Worm (Caenorhabditis elegans) whole organism, L4 larva: ENCODE results near the gene F01G10.5.
A peak's percentile ranks its signal among the peaks of the same experiment; 100 is the strongest.

ENCODE experiments used
- F10B5.3 ChIP-seq: sonication (generic microtip); optimal IDR thresholded peaks from 2 replicates; lab custom pipeline; 2016; ENCODE audit warnings: mild to moderate bottlenecking, missing genetic modification characterization, missing compliant biosample characterization
- F37D6.2 ChIP-seq: sonication (generic microtip); optimal IDR thresholded peaks from 2 replicates; lab custom pipeline; 2016; ENCODE audit warnings: mild to moderate bottlenecking, missing genetic modification characterization, missing compliant biosample characterization
- Y105C5A.15 ChIP-seq: fragments of 200-800 bp; sonication (Bioruptor generic); IDR thresholded peaks from 2 replicates; pipeline ENCODE4 v1.3.6; 2022; ENCODE audit warnings: missing genetic modification characterization, missing compliant biosample characterization
- Y75B8A.6 ChIP-seq: fragments of 200-800 bp; sonication (Bioruptor generic); IDR thresholded peaks from 2 replicates; pipeline ENCODE4 v1.3.6; 2022; ENCODE audit warnings: missing genetic modification reagents, missing genetic modification characterization, missing compliant biosample characterization
- aly-2 ChIP-seq: sonication (generic microtip); optimal IDR thresholded peaks from 2 replicates; lab custom pipeline; 2018; ENCODE audit warnings: missing biosample characterization, missing genetic modification characterization
- ceh-44 ChIP-seq: fragments of 200-800 bp; sonication (Bioruptor generic); IDR thresholded peaks from 2 replicates; pipeline ENCODE4 v1.3.6; 2022; ENCODE audit warnings: missing genetic modification reagents, missing genetic modification characterization, missing compliant biosample characterization
- ces-1 ChIP-seq: fragments of 150-350 bp; sonication (generic microtip); optimal IDR thresholded peaks from 4 replicates; lab custom pipeline; 2014; ENCODE audit warnings: missing biosample characterization, missing genetic modification reagents, missing genetic modification characterization
- ctbp-1 ChIP-seq: fragments of 200-800 bp; sonication (Bioruptor generic); IDR thresholded peaks from 2 replicates; pipeline ENCODE4 v1.3.6; 2022; ENCODE audit warnings: missing genetic modification reagents, missing genetic modification characterization, missing compliant biosample characterization
- daf-12 ChIP-seq: fragments of 150-350 bp; optimal IDR thresholded peaks from 2 replicates; lab custom pipeline; 2014; ENCODE audit warnings: missing biosample characterization, missing genetic modification reagents, missing genetic modification characterization
- duxl-1 ChIP-seq: sonication (generic microtip); optimal IDR thresholded peaks from 2 replicates; lab custom pipeline; 2016; ENCODE audit warnings: mild to moderate bottlenecking, missing genetic modification characterization, moderate library complexity, missing compliant biosample characterization; ENCODE audit not compliant: poor library complexity
- egl-27 ChIP-seq: sonication (generic microtip); optimal IDR thresholded peaks from 3 replicates; lab custom pipeline; 2017; ENCODE audit warnings: missing biosample characterization, missing genetic modification reagents, missing genetic modification characterization
- hif-1 ChIP-seq, 2 experiments: sonication (generic microtip); optimal IDR thresholded peaks; 2 replicates each; lab custom pipeline; 2016 to 2017; ENCODE audit warnings: missing compliant biosample characterization in 2 of 2, missing genetic modification characterization in 2 of 2, missing genetic modification reagents in 2 of 2, missing genotype in 2 of 2, mild to moderate bottlenecking in 1 of 2
- hlh-30 ChIP-seq: sonication (generic microtip); optimal IDR thresholded peaks from 2 replicates; lab custom pipeline; 2017; ENCODE audit warnings: antibody characterized with exemption, mild to moderate bottlenecking, missing genetic modification characterization, missing compliant biosample characterization; ENCODE audit not compliant: insufficient read depth
- hmg-1.1 ChIP-seq: fragments of 200-800 bp; sonication (Bioruptor generic); IDR thresholded peaks from 2 replicates; pipeline ENCODE4 v1.3.6; 2022; ENCODE audit warnings: missing genetic modification reagents, missing genetic modification characterization, missing compliant biosample characterization
- lin-13 ChIP-seq: fragments of 150-350 bp; optimal IDR thresholded peaks from 2 replicates; lab custom pipeline; 2014; ENCODE audit warnings: missing biosample characterization, missing genetic modification reagents, missing genetic modification characterization
- lin-15B ChIP-seq: fragments of 150-350 bp; sonication (generic microtip); optimal IDR thresholded peaks from 3 replicates; lab custom pipeline; 2014; ENCODE audit warnings: missing biosample characterization, missing genetic modification characterization
- lsy-2 ChIP-seq, 2 experiments: fragments of 150-350 bp in 1 of 2; sonication (generic microtip) in 1 of 2; optimal IDR thresholded peaks; 2 replicates each; lab custom pipeline; 2014 to 2017; ENCODE audit warnings: missing biosample characterization in 2 of 2, missing genetic modification characterization in 2 of 2
- mep-1 ChIP-seq: fragments of 150-350 bp; sonication (generic microtip); optimal IDR thresholded peaks from 3 replicates; lab custom pipeline; 2014; ENCODE audit warnings: missing biosample characterization, missing genetic modification characterization
- mes-2 ChIP-seq: sonication (generic microtip); optimal IDR thresholded peaks from 2 replicates; lab custom pipeline; 2016; ENCODE audit warnings: missing genotype, mild to moderate bottlenecking, missing genetic modification characterization, missing compliant biosample characterization; ENCODE audit not compliant: poor library complexity, severe bottlenecking
- nhr-25 ChIP-seq: sonication (generic microtip); optimal IDR thresholded peaks from 2 replicates; lab custom pipeline; 2017; ENCODE audit warnings: missing genetic modification characterization, mild to moderate bottlenecking, missing compliant biosample characterization, antibody characterized with exemption, moderate library complexity, borderline replicate concordance; ENCODE audit not compliant: insufficient read depth
- nhr-28 ChIP-seq: fragments of 150-350 bp; optimal IDR thresholded peaks from 2 replicates; lab custom pipeline; 2014; ENCODE audit warnings: missing biosample characterization, missing genetic modification characterization
- nhr-6 ChIP-seq: fragments of 150-350 bp; optimal IDR thresholded peaks from 2 replicates; lab custom pipeline; 2014; ENCODE audit warnings: missing biosample characterization, missing genetic modification characterization
- nhr-77 ChIP-seq: fragments of 150-350 bp; optimal IDR thresholded peaks from 2 replicates; lab custom pipeline; 2014; ENCODE audit warnings: missing biosample characterization, missing genetic modification characterization
- pha-4 ChIP-seq, 2 experiments: fragments of 150-350 bp in 1 of 2; fragments of 200-800 bp in 1 of 2; sonication (Bioruptor generic) in 1 of 2; IDR thresholded peaks in 1 of 2; optimal IDR thresholded peaks in 1 of 2; 2 replicates each; pipeline versions ENCODE4 v1.3.6 to Lab custom; 2014 to 2022; ENCODE audit warnings: missing genetic modification characterization in 2 of 2, missing genetic modification reagents in 2 of 2, missing biosample characterization in 1 of 2, missing compliant biosample characterization in 1 of 2
- pqm-1 ChIP-seq: sonication (generic microtip); optimal IDR thresholded peaks from 2 replicates; lab custom pipeline; 2017; ENCODE audit warnings: missing biosample characterization, missing genetic modification characterization
- sdz-12 ChIP-seq: fragments of 200-800 bp; sonication (Bioruptor generic); optimal IDR thresholded peaks from 2 replicates; lab custom pipeline; 2018; ENCODE audit warnings: mild to moderate bottlenecking, missing genetic modification characterization, missing compliant biosample characterization
- snpc-4 ChIP-seq: fragments of 150-350 bp; optimal IDR thresholded peaks from 2 replicates; lab custom pipeline; 2014; ENCODE audit warnings: missing biosample characterization, missing genetic modification characterization
- spr-3 ChIP-seq: fragments of 200-800 bp; sonication (Bioruptor generic); optimal IDR thresholded peaks from 2 replicates; lab custom pipeline; 2018; ENCODE audit warnings: mild to moderate bottlenecking, missing genetic modification characterization, missing compliant biosample characterization
- unc-130 ChIP-seq: sonication (generic microtip); optimal IDR thresholded peaks from 2 replicates; lab custom pipeline; 2016; ENCODE audit warnings: missing genetic modification reagents, missing genetic modification characterization, missing compliant biosample characterization
- unc-39 ChIP-seq: sonication (generic microtip); optimal IDR thresholded peaks from 2 replicates; lab custom pipeline; 2017; ENCODE audit warnings: missing biosample characterization, missing genetic modification characterization
- unc-62 ChIP-seq, 3 experiments: fragments of 150-350 bp in 1 of 3; sonication (generic microtip); optimal IDR thresholded peaks in 2 of 3; peaks in 1 of 3; 1 replicate in 1 of 3; 2 replicates in 2 of 3; lab custom pipeline; 2014 to 2017; ENCODE audit warnings: missing biosample characterization in 3 of 3, missing genetic modification characterization in 3 of 3, missing genetic modification reagents in 3 of 3, missing genotype in 1 of 3
- vab-7 ChIP-seq: fragments of 200-800 bp; sonication (Bioruptor generic); IDR thresholded peaks from 2 replicates; pipeline ENCODE4 v1.3.6; 2022; ENCODE audit warnings: missing genetic modification reagents, missing genetic modification characterization, missing compliant biosample characterization
- zfp-2 ChIP-seq: sonication (generic microtip); optimal IDR thresholded peaks from 2 replicates; lab custom pipeline; 2016; ENCODE audit warnings: mild to moderate bottlenecking, missing genetic modification characterization, missing compliant biosample characterization
- ztf-11 ChIP-seq: fragments of 150-350 bp; optimal IDR thresholded peaks from 2 replicates; lab custom pipeline; 2014; ENCODE audit warnings: missing biosample characterization, missing genetic modification characterization

The F01G10.5 gene

ce11 chrIV:10215393-10215792 lies 15.5 kb downstream of the F01G10.5 start:
- TF ChIP-seq ceh-44 (GFP tag; lab: Robert Waterston, UW) (no peak), unc-62 (GFP tag; optimal IDR thresholded peaks at IDR 0.05 in 1 of 2; lab: Kevin White, UChicago) (peak in 1 of 2 experiments; percentile 95), unc-62 (tag; optimal IDR thresholded peaks at IDR 0.05; lab: Kevin White, UChicago) (no peak)

ce11 chrIV:10214811-10215210 lies 16.1 kb downstream of the F01G10.5 start, which contains the start of gene abt-1:
Gene abt-1 (minus strand): TSS chrIV:10214911.
- no peak for TF ChIP-seq mep-1 (tag; lab: Kevin White, UChicago)
- TF ChIP-seq F37D6.2 (tag; lab: Kevin White, UChicago): no peak
- TF ChIP-seq egl-27 (tag; lab: Kevin White, UChicago): no peak
- TF ChIP-seq vab-7 (GFP tag; lab: Robert Waterston, UW): no peak
- TF ChIP-seq ztf-11 (tag; lab: Kevin White, UChicago): no peak
- no peak for TF ChIP-seq aly-2 (tag; lab: Kevin White, UChicago)
- TF ChIP-seq Y105C5A.15 (GFP tag; lab: Robert Waterston, UW): no peak
- no peak for TF ChIP-seq zfp-2 (tag; lab: Kevin White, UChicago)
- no peak for TF ChIP-seq Y75B8A.6 (GFP tag; lab: Robert Waterston, UW)
- TF ChIP-seq daf-12 (tag; lab: Kevin White, UChicago): no peak
- no peak for TF ChIP-seq hmg-1.1
- no peak for TF ChIP-seq spr-3
- no peak for TF ChIP-seq nhr-77
- no peak for TF ChIP-seq hif-1 (tag; optimal IDR thresholded peaks at IDR 0.05; lab: Kevin White, UChicago)
- TF ChIP-seq nhr-6: no peak
- TF ChIP-seq F10B5.3 (tag; lab: Kevin White, UChicago): no peak

ce11 chrIV:10206182-10206581 lies 24.7 kb downstream of the F01G10.5 start, which contains the start of gene K04D7.6:
Gene K04D7.6 (minus strand): TSS chrIV:10206282.
- TF ChIP-seq nhr-6 (no peak), Y105C5A.15 (GFP tag; lab: Robert Waterston, UW) (no peak), snpc-4 (tag; lab: Kevin White, UChicago) (no peak), sdz-12 (GFP tag; lab: Kevin White, UChicago) (no peak), nhr-25 (tag; lab: Kevin White, UChicago) (no peak), unc-62 (GFP tag; optimal IDR thresholded peaks at IDR 0.05 in 1 of 2; lab: Kevin White, UChicago) (no peak), unc-62 (tag; optimal IDR thresholded peaks at IDR 0.05; lab: Kevin White, UChicago) (no peak), spr-3 (no peak), ctbp-1 (GFP tag; lab: Robert Waterston, UW) (no peak), ces-1 (GFP tag; lab: Kevin White, UChicago) (no peak), lsy-2 (tag; optimal IDR thresholded peaks at IDR 0.05; lab: Kevin White, UChicago) (no peak)

- TF ChIP-seq Y105C5A.15 (GFP tag; lab: Robert Waterston, UW) (no peak), lin-13 (no peak), duxl-1 (tag; lab: Kevin White, UChicago) (no peak), nhr-6 (no peak), unc-130 (GFP tag; lab: Kevin White, UChicago) (peak; percentile 46), lin-15B (tag; lab: Kevin White, UChicago) (no peak), unc-39 (no peak), mep-1 (tag; lab: Kevin White, UChicago) (no peak), mes-2 (tag; lab: Kevin White, UChicago) (peak; percentile 81), hlh-30 (tag; lab: Kevin White, UChicago) (no peak), pqm-1 (no peak), nhr-28 (tag; lab: Kevin White, UChicago) (peak; percentile 63), pha-4 (GFP tag; IDR thresholded peaks at IDR 0.05; lab: Robert Waterston, UW) (no peak), pha-4 (tag; optimal IDR thresholded peaks at IDR 0.05; lab: Kevin White, UChicago) (peak; percentile 52)
Measured at ce11 chrIV:10197317-10197867, 33.5 kb downstream of the F01G10.5 start, which contains the start of gene gon-4. Gene gon-4 (plus strand): TSS chrIV:10197817.
